Worm (Caenorhabditis elegans): ENCODE results near the gene str-143.

The str-143 gene

ce11 chrV:8018919-8019318 lies 50.6 kb downstream of the str-143 start:
- TF ChIP-seq fkh-6 (tag; optimal IDR thresholded peaks at IDR 0.05) (no peak), hlh-6 (tag; optimal IDR thresholded peaks at IDR 0.05) (no peak), pha-2 (tag; optimal IDR thresholded peaks at IDR 0.05) (no peak), ceh-31 (tag; optimal IDR thresholded peaks at IDR 0.05) (no peak), ceh-9 (tag; optimal IDR thresholded peaks at IDR 0.05) (no peak), ztf-16 (tag; optimal IDR thresholded peaks at IDR 0.05) (no peak), unc-42 (tag; optimal IDR thresholded peaks at IDR 0.05) (no peak), nfya-1 (tag; optimal IDR thresholded peaks at IDR 0.05) (no peak), lin-11 (tag; optimal IDR thresholded peaks at IDR 0.05) (no peak), zip-5 (tag; optimal IDR thresholded peaks at IDR 0.05) (no peak), unc-55 (GFP tag; optimal IDR thresholded peaks at IDR 0.05) (no peak), F13H6.1 (tag; optimal IDR thresholded peaks at IDR 0.05) (no peak), eyg-1 (tag; optimal IDR thresholded peaks at IDR 0.05) (no peak), tbx-2 (tag; optimal IDR thresholded peaks at IDR 0.05) (no peak), pat-9 (tag; optimal IDR thresholded peaks at IDR 0.05) (no peak), nhr-232 (tag; optimal IDR thresholded peaks at IDR 0.05) (no peak), ceh-2 (tag; optimal IDR thresholded peaks at IDR 0.05) (no peak), sox-2 (GFP tag; IDR thresholded peaks at IDR 0.05) (no peak)

All from whole organism, late embryonic.